Worm (Caenorhabditis elegans) whole organism, L2 larva: Measurements from ENCODE around the gene F08D12.15.

Experiments
- R02D3.7 ChIP-seq: fragments of 150-350 bp; optimal IDR thresholded peaks from 2 replicates; lab custom pipeline; 2014; ENCODE audit warnings: missing biosample characterization, missing genetic modification characterization
- ceh-82 ChIP-seq: fragments of 150-350 bp; optimal IDR thresholded peaks from 2 replicates; lab custom pipeline; 2014; ENCODE audit warnings: missing biosample characterization, missing genetic modification characterization
- elt-1 ChIP-seq: fragments of 150-350 bp; optimal IDR thresholded peaks from 2 replicates; lab custom pipeline; 2014; ENCODE audit warnings: missing biosample characterization, missing genetic modification characterization
- lin-11 ChIP-seq: fragments of 150-350 bp; sonication (generic microtip); optimal IDR thresholded peaks from 2 replicates; lab custom pipeline; 2014; ENCODE audit warnings: missing biosample characterization, missing genetic modification characterization, inconsistent platforms, mixed read lengths
- lin-13 ChIP-seq: fragments of 150-350 bp; optimal IDR thresholded peaks from 2 replicates; lab custom pipeline; 2014; ENCODE audit warnings: missing biosample characterization, missing genetic modification reagents, missing genetic modification characterization
- nhr-12 ChIP-seq: fragments of 150-350 bp; optimal IDR thresholded peaks from 2 replicates; lab custom pipeline; 2014; ENCODE audit warnings: missing biosample characterization, missing genetic modification characterization
- nhr-237 ChIP-seq: fragments of 150-350 bp; optimal IDR thresholded peaks from 2 replicates; lab custom pipeline; 2014; ENCODE audit warnings: missing biosample characterization, missing genetic modification characterization
- nhr-6 ChIP-seq: fragments of 150-350 bp; optimal IDR thresholded peaks from 2 replicates; lab custom pipeline; 2014; ENCODE audit warnings: missing biosample characterization, missing genetic modification characterization
- snpc-4 ChIP-seq: fragments of 150-350 bp; optimal IDR thresholded peaks from 2 replicates; lab custom pipeline; 2014; ENCODE audit warnings: missing biosample characterization, missing genetic modification characterization
- unc-39 ChIP-seq: fragments of 150-350 bp; optimal IDR thresholded peaks from 2 replicates; lab custom pipeline; 2014; ENCODE audit warnings: missing biosample characterization, missing genetic modification characterization
- unc-62 ChIP-seq: fragments of 150-350 bp; optimal IDR thresholded peaks from 2 replicates; lab custom pipeline; 2014; ENCODE audit warnings: missing biosample characterization, missing genetic modification reagents, missing genetic modification characterization
- zag-1 ChIP-seq: fragments of 150-350 bp; optimal IDR thresholded peaks from 2 replicates; lab custom pipeline; 2014; ENCODE audit warnings: missing biosample characterization, missing genetic modification characterization
- ztf-1 ChIP-seq: fragments of 200-800 bp; sonication (Bioruptor generic); conservative IDR thresholded peaks from 2 replicates; pipeline ENCODE4 v1.3.6; 2022; ENCODE audit warnings: missing genetic modification characterization, missing compliant biosample characterization
- ztf-11 ChIP-seq: sonication (generic microtip); optimal IDR thresholded peaks from 2 replicates; lab custom pipeline; 2017; ENCODE audit warnings: missing biosample characterization, missing genetic modification characterization

- TF ChIP-seq unc-39 (tag; lab: Kevin White, UChicago) (no peak), nhr-12 (tag; lab: Kevin White, UChicago) (no peak), unc-62 (GFP tag; lab: Kevin White, UChicago) (no peak), lin-13 (peak; percentile 13), elt-1 (tag; lab: Kevin White, UChicago) (no peak), zag-1 (tag; lab: Kevin White, UChicago) (no peak), ztf-11 (tag; lab: Kevin White, UChicago) (no peak), nhr-237 (tag; lab: Kevin White, UChicago) (no peak), lin-11 (tag; lab: Kevin White, UChicago) (no peak), ceh-82 (tag; lab: Kevin White, UChicago) (no peak), R02D3.7 (tag; lab: Kevin White, UChicago) (no peak), nhr-6 (tag; lab: Kevin White, UChicago) (no peak), snpc-4 (no peak), ztf-1 (GFP tag; lab: Robert Waterston, UW) (no peak)
Measured at ce11 chrII:2804245-2804644, 37.8 kb downstream of the F08D12.15 start.
